Fruit fly (Drosophila melanogaster) whole organism, embryonic: ENCODE measurements around the gene CG15142.

Experiments used
- B-H1 ChIP-seq: fragments of 200-800 bp; sonication (Bioruptor generic); IDR thresholded peaks from 3 replicates; pipeline ENCODE4 v1.3.6; 2022; ENCODE audit warnings: missing biosample characterization, missing genetic modification characterization
- Bdp1 ChIP-seq: fragments of 200-800 bp; sonication (Bioruptor generic); optimal IDR thresholded peaks from 3 replicates; lab custom pipeline; 2016; ENCODE audit warnings: missing biosample characterization, missing genetic modification characterization
- CG10321 ChIP-seq: fragments of 200-800 bp; sonication (Bioruptor generic); IDR thresholded peaks from 2 replicates; pipeline ENCODE4 v1.3.6; 2022; ENCODE audit warnings: missing biosample characterization, missing genetic modification characterization
- CG12104 ChIP-seq: fragments of 200-800 bp; sonication (Bioruptor generic); optimal IDR thresholded peaks from 3 replicates; lab custom pipeline; 2016; ENCODE audit warnings: missing biosample characterization, missing genetic modification characterization
- CG12942 ChIP-seq: fragments of 200-800 bp; sonication (Bioruptor generic); optimal IDR thresholded peaks from 3 replicates; lab custom pipeline; 2016; ENCODE audit warnings: missing biosample characterization, missing genetic modification characterization
- CG13424 ChIP-seq: fragments of 200-800 bp; sonication (Bioruptor generic); optimal IDR thresholded peaks from 2 replicates; lab custom pipeline; 2019; ENCODE audit warnings: missing biosample characterization, mild to moderate bottlenecking, missing genetic modification characterization, moderate library complexity
- CG16813 ChIP-seq: fragments of 200-800 bp; sonication (Bioruptor generic); IDR thresholded peaks from 3 replicates; pipeline ENCODE4 v1.3.6; 2022; ENCODE audit warnings: missing biosample characterization, missing genetic modification characterization; ENCODE audit not compliant: partially characterized antibody
- CG16815 ChIP-seq: fragments of 200-800 bp; sonication (Bioruptor generic); optimal IDR thresholded peaks from 3 replicates; lab custom pipeline; 2017; ENCODE audit warnings: missing biosample characterization, mild to moderate bottlenecking, missing genetic modification characterization
- CG18476 ChIP-seq: fragments of 200-800 bp; sonication (Bioruptor generic); optimal IDR thresholded peaks from 2 replicates; lab custom pipeline; 2016; ENCODE audit warnings: missing biosample characterization, mild to moderate bottlenecking, missing genetic modification characterization
- CG34376 ChIP-seq: fragments of 200-800 bp; sonication (Bioruptor generic); optimal IDR thresholded peaks from 2 replicates; lab custom pipeline; 2018; ENCODE audit warnings: missing biosample characterization, mild to moderate bottlenecking, missing genetic modification characterization
- CG34422 ChIP-seq: fragments of 200-800 bp; sonication (Bioruptor generic); IDR thresholded peaks from 3 replicates; pipeline ENCODE4 v1.3.6; 2022; ENCODE audit warnings: missing biosample characterization, missing genetic modification characterization
- CG3847 ChIP-seq: fragments of 200-800 bp; sonication (Bioruptor generic); IDR thresholded peaks from 2 replicates; pipeline ENCODE4 v1.3.6; 2022; ENCODE audit warnings: missing biosample characterization, missing genetic modification characterization
- CG4360 ChIP-seq: fragments of 200-800 bp; sonication (Bioruptor generic); IDR thresholded peaks from 2 replicates; pipeline ENCODE4 v1.3.6; 2022; ENCODE audit warnings: missing biosample characterization, missing genetic modification characterization
- CG4617 ChIP-seq: fragments of 200-800 bp; sonication (Bioruptor generic); optimal IDR thresholded peaks from 3 replicates; lab custom pipeline; 2016; ENCODE audit warnings: missing biosample characterization, missing genetic modification characterization, borderline replicate concordance
- CG8089 ChIP-seq: fragments of 200-800 bp; sonication (Bioruptor generic); optimal IDR thresholded peaks from 3 replicates; lab custom pipeline; 2016; ENCODE audit warnings: missing biosample characterization, missing genetic modification characterization
- CG9609 ChIP-seq: fragments of 200-800 bp; sonication (Bioruptor generic); optimal IDR thresholded peaks from 3 replicates; lab custom pipeline; 2016; ENCODE audit warnings: missing biosample characterization, missing genetic modification characterization
- CG9727 ChIP-seq: fragments of 200-800 bp; sonication (Bioruptor generic); optimal IDR thresholded peaks from 3 replicates; lab custom pipeline; 2017; ENCODE audit warnings: missing biosample characterization, mild to moderate bottlenecking, missing genetic modification characterization
- Dek ChIP-seq: fragments of 200-800 bp; sonication (Bioruptor generic); optimal IDR thresholded peaks from 3 replicates; lab custom pipeline; 2019; ENCODE audit warnings: missing biosample characterization, mild to moderate bottlenecking, missing genetic modification characterization, moderate library complexity
- Dfd ChIP-seq, 2 experiments: fragments of >200 bp; optimal IDR thresholded peaks; 2 replicates each; lab custom pipeline; 2017; ENCODE audit warnings: missing biosample characterization in 2 of 2, missing genetic modification characterization in 2 of 2
- Doc2 ChIP-seq: fragments of 200-800 bp; sonication (Bioruptor generic); IDR thresholded peaks from 2 replicates; pipeline ENCODE4 v1.3.6; 2022; ENCODE audit warnings: missing biosample characterization, missing genetic modification characterization
- GATAe ChIP-seq: fragments of 200-800 bp; sonication (Bioruptor generic); conservative IDR thresholded peaks from 2 replicates; pipeline ENCODE4 v1.3.6; 2022; ENCODE audit warnings: missing biosample characterization, missing genetic modification characterization
- Gug ChIP-seq: fragments of 200-800 bp; sonication (Bioruptor generic); IDR thresholded peaks from 4 replicates; pipeline ENCODE4 v1.3.6; 2022; ENCODE audit warnings: missing biosample characterization, missing genetic modification characterization
- HLH4C ChIP-seq: fragments of 200-800 bp; sonication (Bioruptor generic); IDR thresholded peaks from 3 replicates; pipeline ENCODE4 v1.3.6; 2022; ENCODE audit warnings: missing biosample characterization, missing genetic modification characterization; ENCODE audit not compliant: partially characterized antibody
- HLH54F ChIP-seq: fragments of 200-800 bp; sonication (Bioruptor generic); optimal IDR thresholded peaks from 3 replicates; lab custom pipeline; 2016; ENCODE audit warnings: missing biosample characterization, missing genetic modification characterization
- Hsf ChIP-seq: fragments of 200-800 bp; sonication (Bioruptor generic); optimal IDR thresholded peaks from 3 replicates; lab custom pipeline; 2016; ENCODE audit warnings: missing biosample characterization, missing genetic modification characterization
- Lpt ChIP-seq: fragments of >200 bp; optimal IDR thresholded peaks from 2 replicates; lab custom pipeline; 2018; ENCODE audit warnings: missing biosample characterization, missing genetic modification characterization
- Max ChIP-seq: fragments of 200-800 bp; sonication (Bioruptor generic); optimal IDR thresholded peaks from 2 replicates; lab custom pipeline; 2016; ENCODE audit warnings: missing biosample characterization, mild to moderate bottlenecking, missing genetic modification characterization
- Neu2 ChIP-seq: fragments of 200-800 bp; sonication (Bioruptor generic); optimal IDR thresholded peaks from 3 replicates; lab custom pipeline; 2016; ENCODE audit warnings: missing biosample characterization, missing genetic modification characterization, borderline replicate concordance
- Sox102F ChIP-seq: fragments of 200-800 bp; sonication (Bioruptor generic); optimal IDR thresholded peaks from 2 replicates; lab custom pipeline; 2018; ENCODE audit warnings: missing biosample characterization, mild to moderate bottlenecking, missing genetic modification characterization, moderate library complexity
- YL-1 ChIP-seq: fragments of 200-800 bp; sonication (Bioruptor generic); optimal IDR thresholded peaks from 3 replicates; lab custom pipeline; 2017; ENCODE audit warnings: missing biosample characterization, mild to moderate bottlenecking, missing genetic modification characterization
- ci ChIP-seq: fragments of 200-800 bp; sonication (Bioruptor generic); IDR thresholded peaks from 3 replicates; pipeline ENCODE4 v1.3.6; 2022; ENCODE audit warnings: missing biosample characterization, missing genetic modification characterization
- fd102C ChIP-seq: fragments of 200-800 bp; sonication (Bioruptor generic); optimal IDR thresholded peaks from 2 replicates; lab custom pipeline; 2018; ENCODE audit warnings: missing biosample characterization, mild to moderate bottlenecking, missing genetic modification characterization, moderate library complexity
- hkb ChIP-seq, 2 experiments: fragments of 200-800 bp in 1 of 2; fragments of >200 bp in 1 of 2; sonication (Bioruptor generic) in 1 of 2; IDR thresholded peaks in 1 of 2; optimal IDR thresholded peaks in 1 of 2; 2 replicates each; pipeline versions ENCODE4 v1.3.6 to Lab custom; 2017 to 2022; ENCODE audit warnings: missing biosample characterization in 1 of 2, missing genetic modification characterization in 1 of 2
- insv ChIP-seq, 2 experiments: fragments of 200-800 bp; sonication (Bioruptor generic); optimal IDR thresholded peaks; 3 replicates each; lab custom pipeline; 2016 to 2018; ENCODE audit warnings: missing biosample characterization in 2 of 2, missing genetic modification characterization in 2 of 2
- jigr1 ChIP-seq: fragments of 200-800 bp; sonication (Bioruptor generic); IDR thresholded peaks from 3 replicates; pipeline ENCODE4 v1.3.6; 2022; ENCODE audit warnings: missing biosample characterization, missing genetic modification characterization
- lab ChIP-seq: fragments of 200-800 bp; sonication (Bioruptor generic); optimal IDR thresholded peaks from 3 replicates; lab custom pipeline; 2017; ENCODE audit warnings: missing biosample characterization, missing genetic modification characterization, mild to moderate bottlenecking, moderate library complexity, missing genetic modification reagents
- lmd ChIP-seq: fragments of 200-800 bp; sonication (Bioruptor generic); IDR thresholded peaks from 2 replicates; pipeline ENCODE4 v1.3.6; 2022; ENCODE audit warnings: missing biosample characterization, missing genetic modification characterization
- mld ChIP-seq: fragments of 200-800 bp; sonication (Bioruptor generic); IDR thresholded peaks from 3 replicates; pipeline ENCODE4 v1.3.6; 2022; ENCODE audit warnings: missing biosample characterization, missing genetic modification characterization; ENCODE audit not compliant: partially characterized antibody
- nerfin-1 ChIP-seq: fragments of 200-800 bp; sonication (Bioruptor generic); optimal IDR thresholded peaks from 3 replicates; lab custom pipeline; 2019; ENCODE audit warnings: missing biosample characterization, mild to moderate bottlenecking, missing genetic modification characterization, moderate library complexity
- pb ChIP-seq: fragments of 200-800 bp; sonication (Bioruptor generic); optimal IDR thresholded peaks from 3 replicates; lab custom pipeline; 2016; ENCODE audit warnings: missing biosample characterization, missing genetic modification characterization
- pzg ChIP-seq: fragments of 200-800 bp; sonication (Bioruptor generic); optimal IDR thresholded peaks from 3 replicates; lab custom pipeline; 2018; ENCODE audit warnings: missing biosample characterization, mild to moderate bottlenecking, missing genetic modification characterization, moderate library complexity
- ranshi ChIP-seq: fragments of 200-800 bp; sonication (Bioruptor generic); IDR thresholded peaks from 2 replicates; pipeline ENCODE4 v1.3.6; 2022; ENCODE audit warnings: missing biosample characterization, missing genetic modification characterization
- repo ChIP-seq: fragments of 200-800 bp; sonication (Bioruptor generic); optimal IDR thresholded peaks from 2 replicates; lab custom pipeline; 2016; ENCODE audit warnings: missing biosample characterization, missing genetic modification characterization
- ro ChIP-seq: fragments of 200-800 bp; sonication (Bioruptor generic); IDR thresholded peaks from 2 replicates; pipeline ENCODE4 v1.3.6; 2022; ENCODE audit warnings: missing biosample characterization, missing genetic modification characterization
- sc ChIP-seq, 3 experiments: fragments of >200 bp in 2 of 3; fragments of 200-800 bp in 1 of 3; sonication (Bioruptor generic) in 1 of 3; optimal IDR thresholded peaks; 2 replicates in 2 of 3; 3 replicates in 1 of 3; lab custom pipeline; 2017; ENCODE audit warnings: mild to moderate bottlenecking in 1 of 3, missing biosample characterization in 1 of 3, missing genetic modification characterization in 1 of 3, missing genetic modification reagents in 1 of 3
- sim ChIP-seq: fragments of 200-800 bp; sonication (Bioruptor generic); IDR thresholded peaks from 2 replicates; pipeline ENCODE4 v1.3.6; 2022; ENCODE audit warnings: missing biosample characterization, missing genetic modification characterization
- ssp ChIP-seq: fragments of 200-800 bp; sonication (Bioruptor generic); IDR thresholded peaks from 2 replicates; pipeline ENCODE4 v1.3.6; 2022; ENCODE audit warnings: missing biosample characterization, missing genetic modification characterization
- tap ChIP-seq: fragments of 200-800 bp; optimal IDR thresholded peaks from 3 replicates; lab custom pipeline; 2019; ENCODE audit warnings: missing biosample characterization, mild to moderate bottlenecking, missing genetic modification characterization, moderate library complexity
- toy ChIP-seq: fragments of 200-800 bp; sonication (Bioruptor generic); IDR thresholded peaks from 2 replicates; pipeline ENCODE4 v1.3.6; 2022; ENCODE audit warnings: missing biosample characterization, missing genetic modification characterization

The CG15142 gene

dm6 chr2L:17514090-17514715 is 15.6 kb upstream of the CG15142 start (continued):
- no peak for TF ChIP-seq sc (optimal IDR thresholded peaks at IDR 0.05; lab: Kevin White, UChicago)
- TF ChIP-seq sc (GFP tag; optimal IDR thresholded peaks at IDR 0.05; lab: Kevin White, UChicago), result peak; percentile 77
- TF ChIP-seq Bdp1 (GFP tag; lab: Kevin White, UChicago), result peak; percentile 59
- TF ChIP-seq CG9609 (GFP tag; lab: Kevin White, UChicago), result peak; percentile 76
- TF ChIP-seq Sox102F (GFP tag; lab: Kevin White, UChicago), result peak; percentile 86
- peak; percentile 63 for TF ChIP-seq Max
- TF ChIP-seq pzg (GFP tag; lab: Kevin White, UChicago), result no peak
- TF ChIP-seq CG12104 (GFP tag; lab: Kevin White, UChicago), result peak; percentile 66
- TF ChIP-seq B-H1 (GFP tag; lab: Robert Waterston, UW), result peak; percentile 77
- peak; percentile 42 for TF ChIP-seq fd102C (GFP tag; lab: Kevin White, UChicago)
- TF ChIP-seq CG8089 (GFP tag; lab: Kevin White, UChicago), result peak; percentile 58
- TF ChIP-seq GATAe, result peak; percentile 39; the same call in 1 of the 2 replicates
- TF ChIP-seq CG18476 (GFP tag; lab: Kevin White, UChicago), result peak; percentile 82
- peak; percentile 81 for TF ChIP-seq CG34376 (GFP tag; lab: Kevin White, UChicago)
- peak; percentile 88 for TF ChIP-seq ranshi (GFP tag; lab: Robert Waterston, UW)
- no peak for TF ChIP-seq CG16813
- TF ChIP-seq ro (GFP tag; lab: Robert Waterston, UW), result peak; percentile 47; the same call in 1 of the 2 replicates
- TF ChIP-seq ci, result peak; percentile 88
- TF ChIP-seq CG3847 (GFP tag; lab: Robert Waterston, UW), result peak; percentile 77
- TF ChIP-seq sim (GFP tag; lab: Robert Waterston, UW), result peak; percentile 65; the same call in 1 of the 2 replicates
- TF ChIP-seq lmd (GFP tag; lab: Robert Waterston, UW), result peak; percentile 87
- TF ChIP-seq Dfd (GFP tag; optimal IDR thresholded peaks at IDR 0.05; lab: Kevin White, UChicago), result no peak
- TF ChIP-seq pb (GFP tag; lab: Kevin White, UChicago), result peak; percentile 66
- TF ChIP-seq Dek (tag; lab: Kevin White, UChicago), result peak; percentile 83
- TF ChIP-seq CG34422 (GFP tag; lab: Robert Waterston, UW), result peak; percentile 88
- peak; percentile 67 for TF ChIP-seq HLH54F (GFP tag; lab: Kevin White, UChicago)
- no peak for TF ChIP-seq Lpt (GFP tag; lab: Kevin White, UChicago)
- TF ChIP-seq toy, result no peak
- TF ChIP-seq mld (GFP tag; lab: Robert Waterston, UW), result no peak
- peak; percentile 81 for TF ChIP-seq Hsf (GFP tag; lab: Kevin White, UChicago)
- TF ChIP-seq repo (GFP tag; lab: Kevin White, UChicago), result peak; percentile 60
- TF ChIP-seq Doc2, result no peak
- TF ChIP-seq tap, result peak; percentile 91
- TF ChIP-seq hkb (optimal IDR thresholded peaks at IDR 0.05; lab: Kevin White, UChicago), result no peak
- TF ChIP-seq hkb (GFP tag; IDR thresholded peaks at IDR 0.05; lab: Robert Waterston, UW), result peak; percentile 89
- peak in 1 of 2 experiments; percentile 48 for TF ChIP-seq insv (GFP tag; optimal IDR thresholded peaks at IDR 0.05; lab: Kevin White, UChicago)
- TF ChIP-seq YL-1 (GFP tag; lab: Kevin White, UChicago), result no peak
- peak; percentile 67 for TF ChIP-seq CG10321 (GFP tag; lab: Robert Waterston, UW)
- peak; percentile 84 for TF ChIP-seq CG16815
- no peak for TF ChIP-seq CG4617
- TF ChIP-seq ssp, result peak; percentile 72
- TF ChIP-seq lab (GFP tag; lab: Kevin White, UChicago), result peak; percentile 94
- TF ChIP-seq CG12942 (GFP tag; lab: Kevin White, UChicago), result peak; percentile 75
- TF ChIP-seq CG9727 (GFP tag; lab: Kevin White, UChicago), result peak; percentile 94
- TF ChIP-seq nerfin-1 (tag; lab: Kevin White, UChicago), result peak; percentile 87
- TF ChIP-seq jigr1, result peak; percentile 64; the same call in 1 of the 3 replicates
- peak; percentile 48; the same call in 2 of the 4 replicates for TF ChIP-seq Gug (GFP tag; lab: Robert Waterston, UW)
- TF ChIP-seq HLH4C (GFP tag; lab: Robert Waterston, UW), result no peak
- peak; percentile 53; the same call in 1 of the 2 replicates for TF ChIP-seq CG4360 (GFP tag; lab: Robert Waterston, UW)
- no peak for TF ChIP-seq Neu2 (GFP tag; lab: Kevin White, UChicago)
- TF ChIP-seq CG13424 (tag; lab: Kevin White, UChicago), result peak; percentile 94
